Worm (Caenorhabditis elegans) whole organism, L2 larva: ENCODE results near the gene twk-43.
A peak's percentile ranks its signal among the peaks of the same experiment; 100 is the strongest.

Experiments
- ceh-82 ChIP-seq: fragments of 150-350 bp; optimal IDR thresholded peaks from 2 replicates; lab custom pipeline; 2014; ENCODE audit warnings: missing biosample characterization, missing genetic modification characterization
- fos-1 ChIP-seq: fragments of 150-350 bp; optimal IDR thresholded peaks from 2 replicates; lab custom pipeline; 2014; ENCODE audit warnings: missing biosample characterization, missing genetic modification characterization

DNA sequence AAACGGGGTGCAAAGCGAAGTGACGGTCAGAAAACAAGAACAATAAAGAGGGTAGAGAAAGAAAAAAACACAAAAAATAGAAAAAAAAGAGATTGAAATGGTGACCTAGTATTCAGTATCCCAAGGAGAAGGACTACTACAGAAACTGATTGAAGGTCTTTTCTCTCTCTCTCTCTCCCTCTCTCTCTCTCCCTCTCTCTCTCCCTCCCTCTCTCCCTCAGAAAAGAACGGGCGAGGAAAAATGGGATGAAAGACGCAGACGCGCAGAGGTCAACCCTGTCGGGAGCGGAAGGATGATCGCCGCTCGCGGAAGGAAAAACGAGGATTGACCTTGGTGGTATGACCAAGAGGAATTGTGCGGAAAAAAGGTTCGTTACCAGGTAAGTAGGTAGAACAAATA lies 28.5 kb downstream of the twk-43 start:
- TF ChIP-seq fos-1 (tag; lab: Kevin White, UChicago) = peak; percentile 37
- TF ChIP-seq ceh-82 = no peak
